Worm (Caenorhabditis elegans): ENCODE data around the gene trmt-10C.2.

The trmt-10C.2 gene

DNA sequence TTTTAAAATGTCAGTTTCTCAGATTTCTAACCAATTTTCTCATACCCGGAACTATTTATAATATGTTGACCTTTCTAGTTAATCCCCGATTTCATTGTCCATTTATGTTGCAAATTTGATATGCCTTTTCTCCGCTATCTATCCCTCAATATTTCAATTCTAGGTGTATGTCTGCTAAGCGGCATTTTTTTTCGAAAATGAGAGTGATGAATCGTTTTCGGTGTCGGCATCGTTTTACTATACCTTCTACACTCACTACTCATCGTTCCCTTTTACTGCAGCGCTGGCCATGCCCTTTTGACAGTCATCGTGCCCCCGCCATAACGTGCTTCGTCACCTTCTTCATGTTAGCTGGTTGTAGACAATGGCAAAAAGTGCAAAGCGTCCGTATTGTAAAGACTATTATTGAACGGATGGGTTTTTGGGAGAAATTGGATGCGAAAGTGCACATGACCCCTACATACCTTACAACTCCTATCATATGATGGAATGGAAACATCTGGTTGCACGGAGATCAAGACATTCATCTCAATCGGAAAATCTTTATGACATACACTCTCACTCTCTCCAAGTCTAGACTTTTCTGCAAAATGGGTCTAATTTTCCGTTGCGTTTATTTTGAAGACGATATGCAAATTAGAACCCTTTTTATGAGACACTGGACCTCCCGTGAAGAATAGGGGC, 13.2 kb downstream of the trmt-10C.2 start:
- TF ChIP-seq B0310.2 (tag; optimal IDR thresholded peaks at IDR 0.05): no peak
- 0 out of 2 replicates have a peak, but pooled peaks have one; percentile 16 for TF ChIP-seq tbx-11 (GFP tag; IDR thresholded peaks at IDR 0.05)
- TF ChIP-seq sea-1 (GFP tag; conservative IDR thresholded peaks at IDR 0.05): no peak

DNA sequence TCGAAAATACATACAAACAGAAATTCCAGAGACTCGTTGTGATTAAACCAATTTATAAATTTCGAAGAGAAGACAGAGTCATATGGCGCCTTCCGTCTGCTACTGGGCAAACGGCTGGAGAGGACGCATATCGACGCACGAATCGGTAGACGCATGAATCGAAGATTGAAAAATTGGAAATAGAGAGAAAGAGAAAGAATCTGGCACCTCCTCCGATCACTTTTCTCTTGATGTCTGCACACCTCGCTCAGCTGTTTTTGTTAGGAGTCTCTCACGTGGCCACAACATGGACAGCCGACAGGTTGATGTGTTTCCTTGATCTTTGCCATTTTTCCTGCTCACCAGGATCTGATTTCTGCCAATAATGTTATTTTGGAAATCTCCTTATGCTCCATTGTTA, 14.0 kb downstream of the trmt-10C.2 start:
- TF ChIP-seq hmbx-1 (tag; optimal IDR thresholded peaks at IDR 0.05) (no peak), tbx-37 (GFP tag; conservative IDR thresholded peaks at IDR 0.05) (no peak)

DNA sequence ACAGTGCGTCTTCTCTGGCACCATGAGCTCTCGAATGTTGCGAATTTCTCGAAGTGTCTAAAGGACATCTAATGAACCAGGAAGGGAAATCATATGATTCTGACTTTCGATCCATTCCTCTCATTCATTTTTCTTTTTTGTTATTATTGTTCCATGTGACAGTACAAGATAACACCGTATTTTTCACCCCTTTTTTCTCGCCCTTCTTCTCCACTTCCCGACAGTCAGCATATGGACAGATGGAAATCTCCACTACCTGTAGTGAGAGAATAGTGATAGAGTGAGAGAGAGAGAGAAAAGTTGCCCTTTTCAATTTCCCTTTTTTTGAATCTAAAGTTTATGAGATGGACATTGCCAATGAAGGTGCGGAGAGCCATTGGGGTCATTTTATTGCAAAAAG, 14.7 kb downstream of the trmt-10C.2 start:
- TF ChIP-seq scrt-1 (GFP tag; IDR thresholded peaks at IDR 0.05): no peak
- no peak for TF ChIP-seq hmbx-1 (tag; optimal IDR thresholded peaks at IDR 0.05)
- TF ChIP-seq tra-4 (tag; optimal IDR thresholded peaks at IDR 0.05): no peak
- no peak for TF ChIP-seq F13C5.2 (tag; optimal IDR thresholded peaks at IDR 0.05)
- no peak for TF ChIP-seq ceh-13 (GFP tag; optimal IDR thresholded peaks at IDR 0.05)
- TF ChIP-seq ceh-36 (tag; optimal IDR thresholded peaks at IDR 0.05): no peak
- TF ChIP-seq aly-1 (tag; optimal IDR thresholded peaks at IDR 0.05): no peak
- no peak for TF ChIP-seq ama-1 (optimal IDR thresholded peaks at IDR 0.05)
- TF ChIP-seq B0310.2 (tag; optimal IDR thresholded peaks at IDR 0.05): no peak

DNA sequence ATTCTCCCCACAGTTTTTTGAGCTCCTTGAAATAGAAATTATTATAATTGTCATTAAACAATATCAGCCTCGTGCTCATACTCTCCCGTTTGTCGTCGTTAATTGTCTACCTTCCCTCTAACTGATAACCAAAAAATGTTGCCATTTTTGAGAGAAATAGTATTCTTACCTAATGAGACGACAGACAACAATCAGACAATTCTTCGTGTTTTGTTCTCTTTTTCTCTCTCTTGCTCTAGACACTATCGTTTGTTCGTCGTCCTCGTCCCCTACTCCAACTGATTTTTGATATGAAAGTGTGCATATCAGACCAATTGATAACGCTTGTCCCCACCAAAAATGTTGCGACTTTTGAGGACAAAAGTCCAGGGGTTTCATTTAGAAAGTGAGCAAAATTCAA, 15.5 kb downstream of the trmt-10C.2 start:
- no peak for TF ChIP-seq pes-1 (GFP tag; IDR thresholded peaks at IDR 0.05)
- no peak for TF ChIP-seq hmbx-1 (tag; optimal IDR thresholded peaks at IDR 0.05)
- no peak for TF ChIP-seq tbx-37 (GFP tag; conservative IDR thresholded peaks at IDR 0.05)
- no peak for TF ChIP-seq scrt-1 (GFP tag; IDR thresholded peaks at IDR 0.05)
- TF ChIP-seq ceh-36 (tag; optimal IDR thresholded peaks at IDR 0.05): no peak
- TF ChIP-seq sea-1 (GFP tag; conservative IDR thresholded peaks at IDR 0.05): no peak
- no peak for TF ChIP-seq hnd-1 (tag; optimal IDR thresholded peaks at IDR 0.05)
- no peak for TF ChIP-seq tbx-11 (GFP tag; IDR thresholded peaks at IDR 0.05)
- TF ChIP-seq ets-7 (tag; optimal IDR thresholded peaks at IDR 0.05): no peak
- no peak for TF ChIP-seq aly-1 (tag; optimal IDR thresholded peaks at IDR 0.05)
- TF ChIP-seq hmg-4 (GFP tag; optimal IDR thresholded peaks at IDR 0.05): no peak
- no peak for TF ChIP-seq ama-1 (optimal IDR thresholded peaks at IDR 0.05)
- no peak for TF ChIP-seq flt-1 (GFP tag; IDR thresholded peaks at IDR 0.05)
- no peak for TF ChIP-seq F13C5.2 (tag; optimal IDR thresholded peaks at IDR 0.05)
- no peak for TF ChIP-seq ceh-13 (GFP tag; optimal IDR thresholded peaks at IDR 0.05)
- TF ChIP-seq tra-4 (tag; optimal IDR thresholded peaks at IDR 0.05): no peak
- TF ChIP-seq B0310.2 (tag; optimal IDR thresholded peaks at IDR 0.05): no peak

DNA sequence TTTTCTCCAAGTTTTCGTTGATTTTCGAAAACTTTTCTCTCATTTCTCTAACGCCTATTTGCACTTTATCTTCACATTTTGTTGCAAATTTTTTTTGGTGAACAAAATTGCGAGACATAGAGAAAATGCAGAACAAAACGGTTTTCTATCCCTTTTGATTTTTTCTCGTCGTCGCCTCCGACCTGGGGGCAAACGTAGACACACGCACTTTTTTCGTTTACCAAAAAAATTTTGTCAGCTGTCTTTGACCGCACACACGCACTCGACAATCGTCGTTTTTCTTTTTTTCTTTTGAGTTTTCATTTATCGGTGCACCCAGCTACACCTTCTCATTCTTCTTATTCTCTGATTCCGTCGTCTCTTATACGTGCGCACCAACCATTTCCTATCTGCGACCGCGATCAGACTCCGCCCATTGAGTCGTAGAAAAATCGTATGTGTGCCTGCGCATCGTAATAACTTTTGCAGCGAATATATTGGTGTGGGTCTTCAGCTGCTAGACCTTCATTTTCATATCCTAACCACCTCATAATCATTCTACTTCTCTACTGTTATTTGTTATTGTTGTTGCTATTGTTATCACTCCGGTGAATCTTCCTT, 16.3 kb downstream of the trmt-10C.2 start:
- TF ChIP-seq aly-1 (tag; optimal IDR thresholded peaks at IDR 0.05): no peak
- TF ChIP-seq flt-1 (GFP tag; IDR thresholded peaks at IDR 0.05): no peak
- no peak for TF ChIP-seq tbx-11 (GFP tag; IDR thresholded peaks at IDR 0.05)
- no peak for TF ChIP-seq B0310.2 (tag; optimal IDR thresholded peaks at IDR 0.05)
- TF ChIP-seq hmbx-1 (tag; optimal IDR thresholded peaks at IDR 0.05): no peak
- TF ChIP-seq ceh-36 (tag; optimal IDR thresholded peaks at IDR 0.05): no peak

DNA sequence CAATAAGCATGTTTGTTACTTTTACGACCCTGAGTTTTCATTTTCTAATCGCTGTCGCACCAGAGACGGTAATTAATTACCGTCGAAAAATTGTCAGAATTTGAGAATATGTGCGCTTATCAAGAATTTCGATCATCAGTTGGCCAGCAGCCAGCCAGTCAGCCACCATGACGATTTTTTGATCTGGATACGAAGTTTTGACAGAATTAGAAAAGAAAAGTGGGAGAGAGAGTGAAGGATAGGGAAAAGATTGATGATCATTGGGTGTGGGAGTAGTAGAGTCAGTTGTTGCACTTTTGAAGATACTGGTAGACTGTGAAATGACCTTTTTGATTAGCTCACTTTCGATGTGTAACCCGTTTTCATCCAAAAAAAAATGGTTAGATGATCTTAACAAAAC, 18.3 kb downstream of the trmt-10C.2 start:
- TF ChIP-seq hmbx-1 (tag; optimal IDR thresholded peaks at IDR 0.05) (no peak), B0310.2 (tag; optimal IDR thresholded peaks at IDR 0.05) (no peak)

DNA sequence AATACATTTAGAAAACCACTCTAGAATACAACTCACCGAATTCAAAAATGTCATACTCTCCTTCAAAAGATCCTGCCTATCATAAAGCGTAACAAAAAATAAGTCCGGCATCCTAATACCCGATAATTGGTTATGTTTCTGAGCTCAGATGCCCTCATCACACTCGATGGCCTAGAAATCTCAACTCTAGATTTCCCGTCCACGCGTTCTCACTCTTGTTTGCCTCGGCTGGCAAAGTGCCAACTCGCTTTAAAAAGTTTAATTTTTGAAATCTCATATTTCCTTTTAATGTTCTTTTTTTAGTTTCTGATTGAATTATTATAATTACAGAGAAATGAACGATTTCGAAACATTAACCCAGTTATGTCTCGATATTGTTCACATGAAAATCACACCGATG, 21.6 kb downstream of the trmt-10C.2 start, which contains the start of the genes C56G2.15 and thoc-2:
C56G2.15 (minus strand) TSS at position 188 of the 400 bp plus-strand sequence.
thoc-2 (plus strand) TSS at position 331 of the 400 bp plus-strand sequence.
- TF ChIP-seq aly-1 (tag; optimal IDR thresholded peaks at IDR 0.05) (no peak), tbx-37 (GFP tag; conservative IDR thresholded peaks at IDR 0.05) (no peak), F13C5.2 (tag; optimal IDR thresholded peaks at IDR 0.05) (no peak), flt-1 (GFP tag; IDR thresholded peaks at IDR 0.05) (no peak), scrt-1 (GFP tag; IDR thresholded peaks at IDR 0.05) (no peak), hnd-1 (tag; optimal IDR thresholded peaks at IDR 0.05) (no peak), ama-1 (optimal IDR thresholded peaks at IDR 0.05) (no peak)

DNA sequence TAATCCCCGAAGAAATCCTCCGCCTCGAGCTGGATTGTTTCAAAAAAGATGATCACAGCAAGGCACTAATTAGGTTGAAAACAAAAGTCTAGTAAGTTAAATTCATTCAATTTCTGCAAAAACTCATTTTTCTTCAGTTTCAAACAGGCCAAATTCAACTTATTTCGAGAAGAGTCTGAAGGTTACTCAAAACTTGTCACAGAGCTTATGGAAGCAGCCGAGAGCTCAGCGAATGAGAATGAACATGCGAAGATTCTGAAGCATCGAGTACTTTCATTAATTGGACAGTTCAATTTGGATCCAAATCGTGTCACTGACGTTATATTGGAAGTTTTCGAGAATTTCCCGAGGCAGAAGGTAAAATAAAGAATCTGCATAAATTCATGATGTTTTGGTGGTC, 22.4 kb downstream of the trmt-10C.2 start:
- no peak for TF ChIP-seq ceh-13 (GFP tag; optimal IDR thresholded peaks at IDR 0.05)
- TF ChIP-seq flt-1 (GFP tag; IDR thresholded peaks at IDR 0.05): no peak

DNA sequence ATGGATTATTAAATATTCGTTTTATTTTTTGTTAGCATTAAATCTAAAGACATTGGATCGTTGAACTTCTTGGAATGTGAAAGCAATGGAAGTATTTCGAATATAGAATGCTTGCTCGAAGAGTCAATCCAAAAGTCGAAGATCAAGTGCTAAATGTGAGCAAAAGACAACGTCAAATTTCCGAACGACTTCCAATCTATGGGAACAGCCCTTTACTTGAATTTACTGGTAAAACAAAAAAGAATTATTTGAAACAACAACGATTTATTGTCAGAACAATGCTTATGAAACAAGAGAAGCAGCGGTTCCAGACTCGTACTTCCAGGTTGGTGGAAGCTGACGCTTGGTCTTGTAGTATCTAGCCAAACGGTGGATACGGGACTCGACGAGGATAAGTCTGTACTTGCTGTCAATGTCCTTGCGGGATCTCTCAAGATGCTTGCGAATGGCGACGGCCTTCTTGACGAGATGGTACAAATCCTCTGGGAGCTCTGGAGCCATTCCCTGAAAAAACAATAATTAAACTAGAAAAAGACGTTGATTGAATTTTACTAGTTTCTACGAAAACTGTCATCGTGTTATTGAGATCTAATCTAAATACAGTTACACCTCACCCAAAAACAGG, 27.9 kb downstream of the trmt-10C.2 start:
- TF ChIP-seq tra-4 (tag; optimal IDR thresholded peaks at IDR 0.05): no peak
- no peak for TF ChIP-seq hmg-4 (GFP tag; optimal IDR thresholded peaks at IDR 0.05)
- TF ChIP-seq ceh-36 (tag; optimal IDR thresholded peaks at IDR 0.05): no peak
- TF ChIP-seq hnd-1 (tag; optimal IDR thresholded peaks at IDR 0.05): no peak
- no peak for TF ChIP-seq F13C5.2 (tag; optimal IDR thresholded peaks at IDR 0.05)
- no peak for TF ChIP-seq aly-1 (tag; optimal IDR thresholded peaks at IDR 0.05)
- TF ChIP-seq tbx-37 (GFP tag; conservative IDR thresholded peaks at IDR 0.05): no peak
- TF ChIP-seq scrt-1 (GFP tag; IDR thresholded peaks at IDR 0.05): no peak
- no peak for TF ChIP-seq ama-1 (optimal IDR thresholded peaks at IDR 0.05)
- no peak for TF ChIP-seq ceh-13 (GFP tag; optimal IDR thresholded peaks at IDR 0.05)
- TF ChIP-seq hmbx-1 (tag; optimal IDR thresholded peaks at IDR 0.05): no peak
- no peak for TF ChIP-seq ets-7 (tag; optimal IDR thresholded peaks at IDR 0.05)
